Worm (Caenorhabditis elegans): ENCODE data around the gene sqv-3.
A peak's percentile ranks its signal among the peaks of the same experiment; 100 is the strongest.

DNA sequence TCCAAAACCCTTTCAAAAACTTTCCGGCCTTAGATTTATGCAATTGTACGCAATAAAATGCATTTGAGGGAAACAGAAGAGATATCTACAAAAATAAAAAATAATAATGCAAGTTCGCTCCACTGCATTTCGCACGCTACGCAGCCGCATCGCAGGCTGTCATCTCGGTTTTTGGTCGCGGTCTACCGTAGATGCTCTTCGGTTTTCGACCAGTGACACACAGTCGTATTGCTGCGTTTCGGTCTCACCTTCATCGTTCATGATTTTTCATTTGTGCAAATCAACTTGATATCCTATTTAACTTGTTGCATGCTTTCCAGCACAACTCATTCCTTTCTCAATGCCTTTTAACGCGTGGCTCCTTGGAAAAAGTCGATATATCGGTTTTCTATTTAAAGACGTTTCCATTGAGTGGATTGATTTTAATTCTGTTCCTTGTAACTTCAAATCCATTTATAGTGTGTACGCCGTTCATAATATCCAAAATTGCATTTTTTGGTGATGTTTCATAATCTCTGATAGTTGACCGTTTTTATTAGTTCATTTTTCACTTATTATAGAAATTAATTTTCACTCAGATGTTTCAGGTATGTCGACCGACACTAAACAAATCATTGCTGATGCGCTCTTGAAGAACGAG, 631 bp upstream of the sqv-3 start, which contains the start of gene vha-1:
- peak; percentile 15 for TF ChIP-seq K09A11.1 (tag; optimal IDR thresholded peaks at IDR 0.05; ENCODE audit: insufficient read depth)
- peak; percentile 61 for TF ChIP-seq ceh-31 (tag; optimal IDR thresholded peaks at IDR 0.05)
- no peak for TF ChIP-seq K02D7.2 (tag; optimal IDR thresholded peaks at IDR 0.05)
- TF ChIP-seq rnt-1 (tag; optimal IDR thresholded peaks at IDR 0.05) = peak; percentile 55
- no peak for TF ChIP-seq fkh-6 (tag; optimal IDR thresholded peaks at IDR 0.05)
- no peak for TF ChIP-seq unc-3 (GFP tag; conservative IDR thresholded peaks at IDR 0.05)
- TF ChIP-seq unc-3 (tag; optimal IDR thresholded peaks at IDR 0.05) = no peak
- no peak for TF ChIP-seq dmd-4 (tag; optimal IDR thresholded peaks at IDR 0.05; ENCODE audit: borderline replicate concordance)
- TF ChIP-seq syd-9 (tag; optimal IDR thresholded peaks at IDR 0.05) = no peak
- no peak for TF ChIP-seq sdc-2 (tag; optimal IDR thresholded peaks at IDR 0.05)
- TF ChIP-seq ama-1 (optimal IDR thresholded peaks at IDR 0.05) = peak; percentile 24
